Fruit fly (Drosophila melanogaster) Kc167 (cell line): ENCODE data around the gene kraken.

Source experiments
- Myc ChIP-seq: fragments of >200 bp; optimal IDR thresholded peaks from 2 replicates; lab custom pipeline; 2017; ENCODE audit warnings: missing external identifiers
- Sin3A ChIP-seq: fragments of >200 bp; optimal IDR thresholded peaks from 2 replicates; lab custom pipeline; 2018; ENCODE audit warnings: missing external identifiers
- h ChIP-seq: fragments of >200 bp; optimal IDR thresholded peaks from 3 replicates; lab custom pipeline; 2018; ENCODE audit warnings: missing external identifiers
- insv ChIP-seq: fragments of >200 bp; optimal IDR thresholded peaks from 3 replicates; lab custom pipeline; 2018; ENCODE audit warnings: missing external identifiers
- psq ChIP-seq: fragments of >200 bp; optimal IDR thresholded peaks from 2 replicates; lab custom pipeline; 2017; ENCODE audit warnings: missing external identifiers
- ttk ChIP-seq: sonication (Bioruptor generic); optimal IDR thresholded peaks from 2 replicates; lab custom pipeline; 2017; ENCODE audit warnings: missing external identifiers

DNA sequence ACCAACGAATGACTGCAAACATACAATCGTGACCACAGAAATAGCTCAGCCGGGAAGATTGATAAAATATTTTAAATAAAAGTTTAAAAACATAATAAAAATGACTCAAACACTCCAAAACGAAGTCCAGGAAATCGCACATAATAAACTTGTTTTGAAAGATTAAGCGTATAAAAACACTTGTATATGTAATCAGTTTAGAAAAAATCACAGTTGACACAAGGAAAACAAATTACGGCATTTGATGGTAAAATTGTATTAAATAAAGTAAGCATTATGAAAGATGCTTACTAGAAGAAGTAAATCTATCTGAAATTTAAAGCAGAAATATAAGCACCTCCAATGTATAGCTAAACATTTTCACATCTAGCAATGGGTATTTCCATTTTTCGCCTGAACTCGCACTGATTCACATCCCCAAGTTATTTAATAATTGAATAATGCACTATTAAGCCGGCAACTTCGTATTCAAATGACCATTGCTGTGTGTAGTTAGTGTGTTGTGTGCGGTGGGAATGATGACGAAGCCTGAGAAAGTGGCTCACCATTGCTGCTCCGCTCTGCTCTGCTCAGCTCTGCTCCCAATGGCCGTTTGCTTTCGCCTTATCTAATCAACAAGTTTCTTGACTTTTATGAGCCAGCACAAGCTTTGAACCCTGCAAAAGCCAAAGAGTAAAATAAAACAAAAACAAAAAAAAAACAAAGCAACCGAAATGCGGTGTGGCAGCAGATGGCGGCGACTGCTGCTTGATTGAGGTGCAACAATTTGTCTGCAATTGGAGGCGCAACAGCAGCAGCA, 5.2 kb upstream of the kraken start:
- TF ChIP-seq psq (lab: Kevin White, UChicago) (no peak), Myc (lab: Kevin White, UChicago) (no peak), ttk (lab: Kevin White, UChicago) (no peak), h (no peak), insv (lab: Kevin White, UChicago) (no peak), Sin3A (no peak)
